Fruit fly (Drosophila melanogaster): ENCODE results near the gene RhoBTB.
A peak's percentile ranks its signal among the peaks of the same experiment; 100 is the strongest.

- TF ChIP-seq CG9948 (tag; optimal IDR thresholded peaks at IDR 0.05) (no peak), CG14655 (GFP tag; optimal IDR thresholded peaks at IDR 0.05) (no peak), Pif1A (GFP tag; optimal IDR thresholded peaks at IDR 0.05) (no peak), CG4496 (GFP tag; IDR thresholded peaks at IDR 0.05) (0 out of 3 replicates have a peak, but pooled peaks have one; percentile 39), CG15710 (tag; optimal IDR thresholded peaks at IDR 0.05) (no peak), EcR (GFP tag; optimal IDR thresholded peaks at IDR 0.05) (peak; percentile 95), CG13204 (GFP tag; optimal IDR thresholded peaks at IDR 0.05) (no peak), CG34367 (tag; optimal IDR thresholded peaks at IDR 0.05) (no peak), CG8159 (tag; optimal IDR thresholded peaks at IDR 0.05) (no peak), CG17806 (tag; optimal IDR thresholded peaks at IDR 0.05) (no peak), rn (GFP tag; IDR thresholded peaks at IDR 0.05) (no peak), CG10348 (GFP tag; IDR thresholded peaks at IDR 0.05) (no peak)
Observed at dm6 chr3L:20349333-20349924, 26.6 kb upstream of the RhoBTB start.
